Fruit fly (Drosophila melanogaster): Measurements from ENCODE around the gene CG12229.
A peak's percentile ranks its signal among the peaks of the same experiment; 100 is the strongest.

Gene CG12229

DNA sequence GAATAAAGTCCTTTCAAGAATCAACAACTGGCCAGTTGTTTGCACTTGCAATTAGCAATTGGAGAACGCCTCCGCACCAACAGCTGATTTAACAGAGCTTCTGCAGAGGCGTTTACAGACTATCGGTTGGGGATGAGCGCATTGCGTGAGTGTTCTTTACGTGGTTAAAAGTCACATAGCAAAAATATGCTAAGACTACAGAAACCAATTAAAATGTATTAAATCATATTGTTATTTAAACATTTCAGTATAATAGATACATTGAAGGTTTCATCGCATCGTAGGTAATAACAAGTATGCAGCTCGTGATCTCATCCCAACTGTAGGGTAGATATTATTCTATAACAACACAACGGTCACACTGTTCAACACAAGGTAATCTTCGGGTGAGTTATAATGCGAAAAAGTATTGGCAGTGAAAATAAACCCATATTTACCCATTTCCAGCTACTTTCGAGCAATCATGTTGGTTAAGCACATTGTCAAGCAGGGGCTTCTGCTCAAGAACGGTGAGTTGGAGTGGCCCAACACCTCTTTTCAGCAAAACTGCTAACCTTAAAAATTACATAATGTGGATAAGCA is 11.0 kb downstream of the CG12229 start, which contains the start of the genes Sec3 and COX7B (continued):
- peak; percentile 32; the same call in 1 of the 2 replicates for TF ChIP-seq E2f2 (GFP tag; IDR thresholded peaks at IDR 0.05)
- peak; percentile 59 for TF ChIP-seq zfh2 (GFP tag; optimal IDR thresholded peaks at IDR 0.05)
- peak; percentile 38 for TF ChIP-seq Deaf1 (tag; optimal IDR thresholded peaks at IDR 0.05)
- TF ChIP-seq Ets97D (GFP tag; optimal IDR thresholded peaks at IDR 0.05) = peak; percentile 29
- no peak for TF ChIP-seq CkIIα-i1 (GFP tag; IDR thresholded peaks at IDR 0.05)
- peak; percentile 5 for TF ChIP-seq run (tag; optimal IDR thresholded peaks at IDR 0.05)
- peak; percentile 45 for TF ChIP-seq bcd (GFP tag; optimal IDR thresholded peaks at IDR 0.05)
- TF ChIP-seq ftz-f1 (GFP tag; optimal IDR thresholded peaks at IDR 0.05) = peak; percentile 72
- TF ChIP-seq CTCF (GFP tag; optimal IDR thresholded peaks at IDR 0.05) = peak; percentile 21
- TF ChIP-seq Ptx1 (GFP tag; IDR thresholded peaks at IDR 0.05) = peak; percentile 56
- TF ChIP-seq toy (GFP tag; IDR thresholded peaks at IDR 0.05) = no peak
- TF ChIP-seq CG9876 (GFP tag; optimal IDR thresholded peaks at IDR 0.05) = no peak
- TF ChIP-seq fru (optimal IDR thresholded peaks at IDR 0.05) = no peak
- TF ChIP-seq CG7556 (GFP tag; optimal IDR thresholded peaks at IDR 0.05) = peak; percentile 33
- TF ChIP-seq Hmr (GFP tag; optimal IDR thresholded peaks at IDR 0.05) = peak; percentile 57
- TF ChIP-seq disco-r (GFP tag; optimal IDR thresholded peaks at IDR 0.05) = no peak

- no peak for TF ChIP-seq phol (tag; optimal IDR thresholded peaks at IDR 0.05)
- TF ChIP-seq nerfin-2 (GFP tag; IDR thresholded peaks at IDR 0.05; ENCODE audit: partially characterized antibody) = no peak
- no peak for TF ChIP-seq Atf3 (GFP tag; optimal IDR thresholded peaks at IDR 0.05)
- no peak for TF ChIP-seq CG32767 (GFP tag; IDR thresholded peaks at IDR 0.05)
- TF ChIP-seq BEAF-32 (GFP tag; optimal IDR thresholded peaks at IDR 0.05) = no peak
- no peak for TF ChIP-seq CG3065 (GFP tag; optimal IDR thresholded peaks at IDR 0.05)
- TF ChIP-seq br (optimal IDR thresholded peaks at IDR 0.05) = no peak
- TF ChIP-seq CG2120 (GFP tag; optimal IDR thresholded peaks at IDR 0.05) = no peak
- no peak for TF ChIP-seq CG12744 (GFP tag; optimal IDR thresholded peaks at IDR 0.05)
- no peak for TF ChIP-seq C15 (GFP tag; IDR thresholded peaks at IDR 0.05)
- TF ChIP-seq Vsx1 (GFP tag; optimal IDR thresholded peaks at IDR 0.05) = no peak
- no peak for TF ChIP-seq CG4424 (GFP tag; optimal IDR thresholded peaks at IDR 0.05)
- TF ChIP-seq Six4 (GFP tag; optimal IDR thresholded peaks at IDR 0.05) = no peak
- TF ChIP-seq CG34376 (GFP tag; optimal IDR thresholded peaks at IDR 0.05) = no peak
- no peak for TF ChIP-seq Bdp1 (GFP tag; optimal IDR thresholded peaks at IDR 0.05)
- TF ChIP-seq CG5245 (GFP tag; optimal IDR thresholded peaks at IDR 0.05) = no peak
- no peak for TF ChIP-seq Ptx1 (GFP tag; IDR thresholded peaks at IDR 0.05)
- TF ChIP-seq eyg (GFP tag; optimal IDR thresholded peaks at IDR 0.05) = no peak
- no peak for TF ChIP-seq emc (GFP tag; optimal IDR thresholded peaks at IDR 0.05)
- TF ChIP-seq ato (GFP tag; IDR thresholded peaks at IDR 0.05; ENCODE audit: partially characterized antibody) = 0 out of 2 replicates have a peak, but pooled peaks have one; percentile 33
- TF ChIP-seq Trl (optimal IDR thresholded peaks at IDR 0.05) = peak; percentile 86 to 88
- TF ChIP-seq Trl (GFP tag; optimal IDR thresholded peaks at IDR 0.05) = no peak
- TF ChIP-seq CG3407 (GFP tag; optimal IDR thresholded peaks at IDR 0.05) = no peak
- TF ChIP-seq CG17829 (tag; optimal IDR thresholded peaks at IDR 0.05) = no peak
- TF ChIP-seq luna (GFP tag; optimal IDR thresholded peaks at IDR 0.05) = no peak
- TF ChIP-seq CG4328 (GFP tag; optimal IDR thresholded peaks at IDR 0.05) = no peak
- TF ChIP-seq CG5180 (GFP tag; optimal IDR thresholded peaks at IDR 0.05) = peak; percentile 11
- TF ChIP-seq CG10321 (GFP tag; IDR thresholded peaks at IDR 0.05) = no peak
- TF ChIP-seq Sry-δ (GFP tag; optimal IDR thresholded peaks at IDR 0.05) = no peak
- TF ChIP-seq CG1647 (GFP tag; optimal IDR thresholded peaks at IDR 0.05) = no peak
- TF ChIP-seq MTF-1 (GFP tag; optimal IDR thresholded peaks at IDR 0.05; ENCODE audit: borderline replicate concordance) = no peak
- no peak for TF ChIP-seq Hand (GFP tag; optimal IDR thresholded peaks at IDR 0.05)
- no peak for TF ChIP-seq tgo (GFP tag; IDR thresholded peaks at IDR 0.05)
- no peak for TF ChIP-seq Sin3A (optimal IDR thresholded peaks at IDR 0.05)
- TF ChIP-seq CG14667 (GFP tag; IDR thresholded peaks at IDR 0.05) = no peak
- TF ChIP-seq gcm2 (GFP tag; optimal IDR thresholded peaks at IDR 0.05) = no peak
- TF ChIP-seq CG8359 (GFP tag; optimal IDR thresholded peaks at IDR 0.05; ENCODE audit: borderline replicate concordance) = no peak
- TF ChIP-seq CG10274 (GFP tag; optimal IDR thresholded peaks at IDR 0.05) = no peak
Measured at dm6 chr3L:17421319-17421718, 14.9 kb downstream of the CG12229 start, which contains the start of gene blot. Gene blot, minus strand, starts transcription at chr3L:17421514.
